Fruit fly (Drosophila melanogaster): ENCODE measurements around the gene CanA1.

The CanA1 gene

DNA sequence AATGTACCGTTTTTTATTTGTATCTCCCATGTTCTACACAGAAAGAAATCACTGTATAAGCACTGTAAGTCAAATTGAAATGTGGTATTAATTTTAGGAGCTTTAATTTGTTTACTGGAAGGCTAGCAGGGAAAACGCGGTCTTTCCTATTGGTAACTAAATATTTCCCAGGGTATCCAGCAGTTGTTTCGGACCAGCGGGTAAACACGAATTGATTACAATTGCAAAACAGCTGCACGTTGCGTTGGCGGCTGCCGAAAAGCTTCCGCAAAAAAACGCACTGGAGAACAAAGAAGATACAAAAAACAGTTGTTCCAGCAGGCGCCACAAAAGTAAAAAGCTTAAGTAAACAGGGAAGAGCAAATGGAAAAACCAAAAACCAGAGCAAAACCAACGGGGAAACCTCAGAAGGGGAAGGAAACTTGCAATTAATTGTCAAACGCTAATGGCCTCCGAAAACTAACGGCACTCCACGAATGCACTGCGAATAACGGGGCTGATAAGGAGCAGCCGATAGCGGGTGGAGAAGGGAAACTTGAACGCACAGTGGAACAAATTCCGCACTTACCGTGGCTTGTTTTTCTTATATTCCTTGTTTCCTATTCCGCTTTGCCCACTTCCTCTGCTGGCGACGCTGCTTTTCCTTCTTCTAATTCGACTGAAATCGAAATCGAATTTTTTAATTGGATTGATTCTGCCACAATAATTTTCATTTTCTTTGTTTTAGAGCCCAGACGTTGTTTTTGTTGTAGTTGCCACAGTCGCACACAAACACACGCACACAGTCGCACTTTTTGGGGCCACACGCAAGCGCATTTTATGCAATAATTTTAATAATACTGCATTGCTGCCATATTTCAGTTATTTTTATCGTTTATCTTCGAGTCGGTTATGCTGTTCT is 20.9 kb downstream of the CanA1 start (continued):
- no peak for TF ChIP-seq Dll (GFP tag; IDR thresholded peaks at IDR 0.05; ENCODE audit: partially characterized antibody)
- no peak for TF ChIP-seq cas (GFP tag; IDR thresholded peaks at IDR 0.05)
- TF ChIP-seq repo (GFP tag; optimal IDR thresholded peaks at IDR 0.05), result no peak
- TF ChIP-seq NC2β (GFP tag; optimal IDR thresholded peaks at IDR 0.05), result peak; percentile 13
- no peak for TF ChIP-seq Tbp (GFP tag; optimal IDR thresholded peaks at IDR 0.05)
- TF ChIP-seq Myb (GFP tag; optimal IDR thresholded peaks at IDR 0.05), result no peak
- TF ChIP-seq tgo (GFP tag; IDR thresholded peaks at IDR 0.05), result peak; percentile 27; the same call in 2 of the 3 replicates
- peak; percentile 15 for TF ChIP-seq sug (tag; optimal IDR thresholded peaks at IDR 0.05)
- TF ChIP-seq sens (GFP tag), result peak; percentile 92
- TF ChIP-seq CG6254 (GFP tag; optimal IDR thresholded peaks at IDR 0.05), result peak; percentile 14
- 0 out of 2 replicates have a peak, but pooled peaks have one; percentile 32 for TF ChIP-seq CG10321 (GFP tag; IDR thresholded peaks at IDR 0.05)
- TF ChIP-seq CG4282 (GFP tag; optimal IDR thresholded peaks at IDR 0.05), result peak; percentile 74
- TF ChIP-seq B-H1 (GFP tag; IDR thresholded peaks at IDR 0.05), result peak; percentile 13; the same call in 1 of the 3 replicates
- TF ChIP-seq CG11695 (GFP tag; IDR thresholded peaks at IDR 0.05), result peak; percentile 46; the same call in 1 of the 3 replicates
- TF ChIP-seq Taf1 (GFP tag; IDR thresholded peaks at IDR 0.05), result no peak
- TF ChIP-seq Gsc (GFP tag; IDR thresholded peaks at IDR 0.05), result no peak
- TF ChIP-seq CG14965 (GFP tag; optimal IDR thresholded peaks at IDR 0.05; ENCODE audit: borderline replicate concordance), result no peak
- no peak for TF ChIP-seq CG17612 (GFP tag; IDR thresholded peaks at IDR 0.05)
- TF ChIP-seq lbe (GFP tag; optimal IDR thresholded peaks at IDR 0.05), result no peak
- TF ChIP-seq ash1 (GFP tag; optimal IDR thresholded peaks at IDR 0.05), result no peak
- TF ChIP-seq CG11456 (GFP tag; IDR thresholded peaks at IDR 0.05), result no peak
- TF ChIP-seq Doc3 (GFP tag; IDR thresholded peaks at IDR 0.05; ENCODE audit: partially characterized antibody), result no peak
- TF ChIP-seq otp (GFP tag; IDR thresholded peaks at IDR 0.05), result peak; percentile 35; the same call in 1 of the 3 replicates
- no peak for TF ChIP-seq Sry-δ (GFP tag; optimal IDR thresholded peaks at IDR 0.05)
- no peak for TF ChIP-seq ems (GFP tag; optimal IDR thresholded peaks at IDR 0.05)
- peak; percentile 79 for TF ChIP-seq D19B (GFP tag; optimal IDR thresholded peaks at IDR 0.05)
- TF ChIP-seq CG10366 (GFP tag; IDR thresholded peaks at IDR 0.05), result peak; percentile 39
- peak; percentile 31; the same call in 1 of the 2 replicates for TF ChIP-seq CG32767 (GFP tag; IDR thresholded peaks at IDR 0.05)
- no peak for TF ChIP-seq bab2 (GFP tag; optimal IDR thresholded peaks at IDR 0.05)
- TF ChIP-seq ken (GFP tag; IDR thresholded peaks at IDR 0.05), result 0 out of 3 replicates have a peak, but pooled peaks have one; percentile 47
- TF ChIP-seq CG9215 (GFP tag; IDR thresholded peaks at IDR 0.05), result no peak
- no peak for TF ChIP-seq CG8290 (GFP tag; optimal IDR thresholded peaks at IDR 0.05)
- TF ChIP-seq CG8290 (tag; optimal IDR thresholded peaks at IDR 0.05), result no peak
- TF ChIP-seq seq (GFP tag; IDR thresholded peaks at IDR 0.05), result no peak
- no peak for TF ChIP-seq Nf-YA (GFP tag; IDR thresholded peaks at IDR 0.05)
- TF ChIP-seq CG12769 (tag; optimal IDR thresholded peaks at IDR 0.05), result no peak
- peak; percentile 11 for TF ChIP-seq HmgZ (tag; optimal IDR thresholded peaks at IDR 0.05)
- TF ChIP-seq CG10431 (GFP tag; optimal IDR thresholded peaks at IDR 0.05), result no peak
- peak; percentile 37 for TF ChIP-seq az2 (GFP tag; optimal IDR thresholded peaks at IDR 0.05)
- no peak for TF ChIP-seq CG2129 (GFP tag; IDR thresholded peaks at IDR 0.05; ENCODE audit: partially characterized antibody)
- no peak for TF ChIP-seq CG7271 (tag; optimal IDR thresholded peaks at IDR 0.05)
- TF ChIP-seq CG15269 (tag; optimal IDR thresholded peaks at IDR 0.05), result peak; percentile 42
- peak; percentile 17 for TF ChIP-seq CG4424 (GFP tag; optimal IDR thresholded peaks at IDR 0.05)
- TF ChIP-seq CG7556 (GFP tag; optimal IDR thresholded peaks at IDR 0.05), result peak; percentile 9
- TF ChIP-seq CkIIα-i1 (GFP tag; IDR thresholded peaks at IDR 0.05), result no peak
- TF ChIP-seq CG2889 (GFP tag; IDR thresholded peaks at IDR 0.05), result 0 out of 3 replicates have a peak, but pooled peaks have one; percentile 7
- peak; percentile 21 for TF ChIP-seq fd96Cb (tag; optimal IDR thresholded peaks at IDR 0.05)
- no peak for TF ChIP-seq al (GFP tag; IDR thresholded peaks at IDR 0.05)
- no peak for TF ChIP-seq CG1529 (GFP tag; optimal IDR thresholded peaks at IDR 0.05)
- no peak for TF ChIP-seq CG10979 (tag; optimal IDR thresholded peaks at IDR 0.05)

All from whole organism, embryonic.